Fruit fly (Drosophila melanogaster): ENCODE measurements around the gene CG5114.

Gene CG5114

dm6 chr3L:14976026-14976425 is 6.6 kb upstream of the CG5114 start:
- TF ChIP-seq slbo (GFP tag; IDR thresholded peaks at IDR 0.05): no peak
- 0 out of 2 replicates have a peak, but pooled peaks have one; percentile 57 for TF ChIP-seq chm (GFP tag; IDR thresholded peaks at IDR 0.05)
- TF ChIP-seq CG13624 (GFP tag; optimal IDR thresholded peaks at IDR 0.05): no peak
- no peak for TF ChIP-seq Fer2 (tag; optimal IDR thresholded peaks at IDR 0.05)
- peak; percentile 100 for TF ChIP-seq twi (tag; optimal IDR thresholded peaks at IDR 0.05)
- no peak for TF ChIP-seq CG42726 (GFP tag; IDR thresholded peaks at IDR 0.05; ENCODE audit: partially characterized antibody)
- TF ChIP-seq Jarid2 (GFP tag; optimal IDR thresholded peaks at IDR 0.05): peak; percentile 15
- TF ChIP-seq sens (GFP tag): peak; percentile 17
- no peak for TF ChIP-seq sr (GFP tag; IDR thresholded peaks at IDR 0.05)
- TF ChIP-seq fd102C (GFP tag; optimal IDR thresholded peaks at IDR 0.05): peak; percentile 0
- TF ChIP-seq CG2199 (GFP tag; IDR thresholded peaks at IDR 0.05): peak; percentile 95
- peak; percentile 22 for TF ChIP-seq Ets65A (GFP tag)
- TF ChIP-seq Xrp1 (GFP tag; IDR thresholded peaks at IDR 0.05): 0 out of 2 replicates have a peak, but pooled peaks have one; percentile 13
- TF ChIP-seq CG4424 (GFP tag; optimal IDR thresholded peaks at IDR 0.05): no peak
- no peak for TF ChIP-seq Deaf1 (tag; optimal IDR thresholded peaks at IDR 0.05)
- no peak for TF ChIP-seq HLH4C (GFP tag; IDR thresholded peaks at IDR 0.05; ENCODE audit: partially characterized antibody)
- peak; percentile 24 for TF ChIP-seq CG15696 (tag; optimal IDR thresholded peaks at IDR 0.05)

- TF ChIP-seq fd3F (GFP tag; optimal IDR thresholded peaks at IDR 0.05) (no peak), phol (tag; optimal IDR thresholded peaks at IDR 0.05) (peak; percentile 75), Dbx (GFP tag; IDR thresholded peaks at IDR 0.05) (no peak), Sox100B (GFP tag; optimal IDR thresholded peaks at IDR 0.05) (peak; percentile 51), gcm2 (GFP tag; optimal IDR thresholded peaks at IDR 0.05) (no peak), bsh (GFP tag; optimal IDR thresholded peaks at IDR 0.05) (peak in 1 of 2 experiments; percentile 37), CG3065 (GFP tag; optimal IDR thresholded peaks at IDR 0.05) (no peak), vvl (GFP tag; IDR thresholded peaks at IDR 0.05) (peak; percentile 58), CG3407 (GFP tag; optimal IDR thresholded peaks at IDR 0.05) (no peak), Hand (GFP tag; optimal IDR thresholded peaks at IDR 0.05) (no peak), sug (tag; optimal IDR thresholded peaks at IDR 0.05) (peak; percentile 57), CG6175 (GFP tag; IDR thresholded peaks at IDR 0.05) (no peak), Scr (GFP tag; IDR thresholded peaks at IDR 0.05; ENCODE audit: partially characterized antibody) (no peak), Sry-δ (GFP tag; optimal IDR thresholded peaks at IDR 0.05) (no peak), trem (tag; optimal IDR thresholded peaks at IDR 0.05) (peak; percentile 41), CG7839 (tag; optimal IDR thresholded peaks at IDR 0.05) (peak; percentile 47), CG8281 (tag; optimal IDR thresholded peaks at IDR 0.05) (peak; percentile 32), psq (GFP tag; optimal IDR thresholded peaks at IDR 0.05) (peak; percentile 42), CG6854 (GFP tag; optimal IDR thresholded peaks at IDR 0.05) (no peak), br (optimal IDR thresholded peaks at IDR 0.05) (no peak), CG11456 (GFP tag; IDR thresholded peaks at IDR 0.05) (no peak), wek (GFP tag; optimal IDR thresholded peaks at IDR 0.05) (peak; percentile 10), CG8359 (GFP tag; optimal IDR thresholded peaks at IDR 0.05; ENCODE audit: borderline replicate concordance) (no peak), sisA (GFP tag; IDR thresholded peaks at IDR 0.05) (peak; percentile 27; the same call in 1 of the 2 replicates), pb (GFP tag; optimal IDR thresholded peaks at IDR 0.05) (no peak), H15 (GFP tag; IDR thresholded peaks at IDR 0.05) (peak; percentile 23; the same call in 1 of the 3 replicates), CG14710 (tag; optimal IDR thresholded peaks at IDR 0.05) (peak; percentile 80), az2 (GFP tag; optimal IDR thresholded peaks at IDR 0.05) (peak; percentile 65), gfzf (GFP tag; optimal IDR thresholded peaks at IDR 0.05) (no peak), jumu (GFP tag; optimal IDR thresholded peaks at IDR 0.05) (no peak), tna (GFP tag; IDR thresholded peaks at IDR 0.05; ENCODE audit: partially characterized antibody) (no peak), fu2 (GFP tag; optimal IDR thresholded peaks at IDR 0.05) (no peak)
Observed at dm6 chr3L:14977536-14978495, 4.8 kb upstream of the CG5114 start.

Measured in whole organism, embryonic.